Fruit fly (Drosophila melanogaster) whole organism, larva: ENCODE results near the gene Atu.

Source experiments
- noc ChIP-seq: fragments of 200-800 bp; sonication (Bioruptor generic); optimal IDR thresholded peaks from 3 replicates; lab custom pipeline; 2019; ENCODE audit warnings: missing biosample characterization, mild to moderate bottlenecking, missing genetic modification characterization, moderate library complexity

Gene Atu

dm6 chr3R:5622985-5623630 lies 9.9 kb downstream of the Atu start:
- TF ChIP-seq noc, result peak; percentile 46

- TF ChIP-seq noc, result peak; percentile 80
These were observed 11.1 kb downstream of the Atu start, which contains the start of the genes Dph4, Spec2 and RpL13A for dm6 chr3R:5624115-5624878. Gene Dph4 (minus strand): TSS chr3R:5624125. Gene Spec2 (minus strand): TSS chr3R:5624125. Gene RpL13A (plus strand): TSS chr3R:5624474.

dm6 chr3R:5627552-5627951 lies 14.4 kb downstream of the Atu start, which contains the start of gene CG31551:
Gene CG31551 (plus strand): TSS chr3R:5627852.
- no peak for TF ChIP-seq noc

dm6 chr3R:5632182-5632581 lies 19.0 kb downstream of the Atu start, which contains the start of gene CG31549:
Gene CG31549 (plus strand): TSS chr3R:5632192.
- TF ChIP-seq noc, result no peak

dm6 chr3R:5633437-5633836 lies 20.3 kb downstream of the Atu start, which contains the start of gene CG12171:
Gene CG12171 (plus strand): TSS chr3R:5633627.
- TF ChIP-seq noc, result peak; percentile 18

- TF ChIP-seq noc, result no peak
These were observed 22.4 kb downstream of the Atu start, which contains the start of gene CG31546 for dm6 chr3R:5635524-5635923. Gene CG31546 (minus strand): TSS chr3R:5635624.

dm6 chr3R:5636519-5637430 lies 23.6 kb downstream of the Atu start, which contains the start of the genes CG31548 and CG12170:
Gene CG31548 (minus strand): TSS chr3R:5636852.
Gene CG12170 (plus strand): TSS chr3R:5637234.
- peak; percentile 7 for TF ChIP-seq noc

- TF ChIP-seq noc, result no peak
These were observed 30.3 kb downstream of the Atu start for dm6 chr3R:5643421-5643820.

dm6 chr3R:5647705-5648568 lies 34.8 kb downstream of the Atu start:
- peak; percentile 24 for TF ChIP-seq noc

- TF ChIP-seq noc, result peak; percentile 66
These were observed 35.7 kb downstream of the Atu start, which contains the start of the genes MTA1-like and Sec23 for dm6 chr3R:5648569-5649476. Gene MTA1-like (minus strand): TSS chr3R:5648738. Gene Sec23 (plus strand): TSS chr3R:5649065.

dm6 chr3R:5649903-5650302 lies 36.7 kb downstream of the Atu start:
- no peak for TF ChIP-seq noc

- no peak for TF ChIP-seq noc
These were observed 40.7 kb downstream of the Atu start for dm6 chr3R:5653887-5654286.

- peak; percentile 88 for TF ChIP-seq noc
These were observed 41.6 kb downstream of the Atu start, which contains the start of the genes elm and MED27 for dm6 chr3R:5654692-5655181. Gene elm (minus strand): TSS chr3R:5654861. Gene MED27 (plus strand): TSS chr3R:5655139.
